Fruit fly (Drosophila melanogaster): ENCODE data around the gene 5PtaseI.

dm6 chr3R:25094639-25095038 is 49.7 kb upstream of the 5PtaseI start, which contains the start of gene fd96Cb:
- no peak for TF ChIP-seq Sox102F (GFP tag; optimal IDR thresholded peaks at IDR 0.05)
- no peak for TF ChIP-seq CG11294 (GFP tag; IDR thresholded peaks at IDR 0.05)
- TF ChIP-seq pdm3 (GFP tag; optimal IDR thresholded peaks at IDR 0.05): no peak
- TF ChIP-seq eg (GFP tag; IDR thresholded peaks at IDR 0.05): no peak
- no peak for TF ChIP-seq CG3919 (GFP tag; optimal IDR thresholded peaks at IDR 0.05)
- no peak for TF ChIP-seq CG8319 (GFP tag; optimal IDR thresholded peaks at IDR 0.05)
- no peak for TF ChIP-seq CG34406 (GFP tag; optimal IDR thresholded peaks at IDR 0.05)
- TF ChIP-seq Blimp-1 (GFP tag; optimal IDR thresholded peaks at IDR 0.05): no peak
